Worm (Caenorhabditis elegans) whole organism, young adult: ENCODE measurements around the gene chw-1.
A peak's percentile ranks its signal among the peaks of the same experiment; 100 is the strongest.

Source experiments
- F10E7.11 ChIP-seq: sonication (generic microtip); optimal IDR thresholded peaks from 2 replicates; lab custom pipeline; 2017; ENCODE audit warnings: mild to moderate bottlenecking, missing genetic modification characterization, moderate library complexity, missing compliant biosample characterization
- F33H1.4 ChIP-seq: fragments of 200-800 bp; sonication (Bioruptor generic); IDR thresholded peaks from 2 replicates; pipeline ENCODE4 v1.3.6; 2022; ENCODE audit warnings: missing genetic modification reagents, missing genetic modification characterization, missing compliant biosample characterization
- Y53F4B.3 ChIP-seq: fragments of 200-800 bp; sonication (Bioruptor generic); IDR thresholded peaks from 2 replicates; pipeline ENCODE4 v1.3.6; 2022; ENCODE audit warnings: missing genetic modification reagents, missing genetic modification characterization, missing compliant biosample characterization
- Y67H2A.10 ChIP-seq: fragments of 200-800 bp; sonication (Bioruptor generic); conservative IDR thresholded peaks from 2 replicates; pipeline ENCODE4 v1.3.6; 2022; ENCODE audit warnings: missing genetic modification reagents, missing genetic modification characterization, missing compliant biosample characterization
- Y95B8A.8 ChIP-seq: fragments of 200-800 bp; sonication (Bioruptor generic); IDR thresholded peaks from 2 replicates; pipeline ENCODE4 v1.3.6; 2022; ENCODE audit warnings: missing genetic modification reagents, missing genetic modification characterization, missing compliant biosample characterization
- atf-7 ChIP-seq: sonication (generic microtip); optimal IDR thresholded peaks from 2 replicates; lab custom pipeline; 2017; ENCODE audit warnings: mild to moderate bottlenecking, missing genetic modification characterization, missing compliant biosample characterization
- attf-6 ChIP-seq: fragments of 200-800 bp; sonication (Bioruptor generic); IDR thresholded peaks from 2 replicates; pipeline ENCODE4 v1.3.6; 2022; ENCODE audit warnings: missing genetic modification reagents, missing genetic modification characterization, missing compliant biosample characterization
- bed-2 ChIP-seq: fragments of 200-800 bp; sonication (Bioruptor generic); IDR thresholded peaks from 2 replicates; pipeline ENCODE4 v1.3.6; 2022; ENCODE audit warnings: missing genetic modification reagents, missing genetic modification characterization, missing compliant biosample characterization
- ccch-3 ChIP-seq: fragments of 200-800 bp; sonication (Bioruptor generic); optimal IDR thresholded peaks from 2 replicates; lab custom pipeline; 2018; ENCODE audit warnings: mild to moderate bottlenecking, missing genetic modification characterization, missing compliant biosample characterization
- chd-7 ChIP-seq: sonication (generic microtip); optimal IDR thresholded peaks from 2 replicates; lab custom pipeline; 2016; ENCODE audit warnings: mild to moderate bottlenecking, missing genetic modification characterization, moderate library complexity, missing compliant biosample characterization
- die-1 ChIP-seq: sonication (generic microtip); optimal IDR thresholded peaks from 2 replicates; lab custom pipeline; 2016; ENCODE audit warnings: missing genotype, mild to moderate bottlenecking, missing genetic modification characterization, missing compliant biosample characterization
- dox-1 ChIP-seq: fragments of 200-800 bp; sonication (Bioruptor generic); IDR thresholded peaks from 2 replicates; pipeline ENCODE4 v1.3.6; 2022; ENCODE audit warnings: missing genetic modification reagents, missing genetic modification characterization, missing compliant biosample characterization
- egrh-3 ChIP-seq: fragments of 200-800 bp; sonication (Bioruptor generic); IDR thresholded peaks from 2 replicates; pipeline ENCODE4 v1.3.6; 2022; ENCODE audit warnings: missing genetic modification reagents, missing genetic modification characterization, missing compliant biosample characterization
- ekl-4 ChIP-seq: fragments of 200-800 bp; sonication (Bioruptor generic); IDR thresholded peaks from 2 replicates; pipeline ENCODE4 v1.3.6; 2022; ENCODE audit warnings: missing genetic modification reagents, missing genetic modification characterization, missing compliant biosample characterization
- ets-4 ChIP-seq: fragments of 200-800 bp; sonication (Bioruptor generic); optimal IDR thresholded peaks from 2 replicates; lab custom pipeline; 2018; ENCODE audit warnings: mild to moderate bottlenecking, missing genetic modification characterization, missing compliant biosample characterization
- hlh-12 ChIP-seq: sonication (generic microtip); optimal IDR thresholded peaks from 2 replicates; lab custom pipeline; 2016; ENCODE audit warnings: missing genetic modification characterization, missing compliant biosample characterization
- hmg-1.2 ChIP-seq: fragments of 200-800 bp; sonication (Bioruptor generic); IDR thresholded peaks from 2 replicates; pipeline ENCODE4 v1.3.6; 2022; ENCODE audit warnings: missing genetic modification reagents, missing genetic modification characterization, missing compliant biosample characterization
- hrde-1 ChIP-seq: sonication (generic microtip); optimal IDR thresholded peaks from 2 replicates; lab custom pipeline; 2016; ENCODE audit warnings: missing genetic modification characterization, mild to moderate bottlenecking, missing compliant biosample characterization, moderate library complexity, missing genotype, missing genetic modification reagents, borderline replicate concordance
- let-607 ChIP-seq, 2 experiments: fragments of 200-800 bp in 1 of 2; sonication (Bioruptor generic) in 1 of 2; sonication (generic microtip) in 1 of 2; optimal IDR thresholded peaks; 2 replicates each; lab custom pipeline; 2016 to 2018; ENCODE audit warnings: mild to moderate bottlenecking in 2 of 2, missing compliant biosample characterization in 2 of 2, missing genetic modification characterization in 2 of 2, moderate library complexity in 2 of 2, missing genotype in 1 of 2
- lin-40 ChIP-seq: sonication (generic microtip); optimal IDR thresholded peaks from 2 replicates; lab custom pipeline; 2016; ENCODE audit warnings: missing genetic modification characterization, mild to moderate bottlenecking, missing compliant biosample characterization, missing genotype, missing genetic modification reagents
- lin-54 ChIP-seq: fragments of 200-800 bp; sonication (Bioruptor generic); optimal IDR thresholded peaks from 2 replicates; lab custom pipeline; 2018; ENCODE audit warnings: mild to moderate bottlenecking, missing genetic modification characterization, missing compliant biosample characterization
- lsl-1 ChIP-seq: fragments of 200-800 bp; sonication (Bioruptor generic); optimal IDR thresholded peaks from 2 replicates; lab custom pipeline; 2018; ENCODE audit warnings: mild to moderate bottlenecking, missing genetic modification characterization, moderate library complexity, missing compliant biosample characterization
- madf-3 ChIP-seq: fragments of 200-800 bp; sonication (Bioruptor generic); IDR thresholded peaks from 2 replicates; pipeline ENCODE4 v1.3.6; 2022; ENCODE audit warnings: missing genetic modification reagents, missing genetic modification characterization, missing compliant biosample characterization
- mcd-1 ChIP-seq: fragments of 200-800 bp; sonication (Bioruptor generic); IDR thresholded peaks from 2 replicates; pipeline ENCODE4 v1.3.6; 2022; ENCODE audit warnings: missing genetic modification reagents, missing genetic modification characterization, missing compliant biosample characterization
- nhr-80 ChIP-seq: sonication (generic microtip); optimal IDR thresholded peaks from 2 replicates; lab custom pipeline; 2016; ENCODE audit warnings: missing genetic modification characterization, missing compliant biosample characterization
- nhr-90 ChIP-seq: sonication (generic microtip); optimal IDR thresholded peaks from 2 replicates; lab custom pipeline; 2016; ENCODE audit warnings: missing genotype, mild to moderate bottlenecking, missing genetic modification characterization, missing compliant biosample characterization
- pbrm-1 ChIP-seq: fragments of 200-800 bp; sonication (Bioruptor generic); IDR thresholded peaks from 2 replicates; pipeline ENCODE4 v1.3.6; 2022; ENCODE audit warnings: missing genetic modification reagents, missing genetic modification characterization, missing compliant biosample characterization
- pha-4 ChIP-seq: fragments of 150-350 bp; sonication (generic microtip); optimal IDR thresholded peaks from 2 replicates; lab custom pipeline; 2014; ENCODE audit warnings: missing biosample characterization, missing genetic modification reagents, missing genetic modification characterization
- rec-8 ChIP-seq, 2 experiments: sonication (generic microtip); optimal IDR thresholded peaks; 2 replicates each; lab custom pipeline; 2016; ENCODE audit warnings: mild to moderate bottlenecking in 2 of 2, missing genetic modification characterization in 2 of 2, missing genetic modification reagents in 2 of 2, missing genotype in 2 of 2, missing biosample characterization in 1 of 2, missing compliant biosample characterization in 1 of 2, moderate library complexity in 1 of 2
- snpc-1.3 ChIP-seq: sonication (generic microtip); optimal IDR thresholded peaks from 2 replicates; lab custom pipeline; 2017; ENCODE audit warnings: missing genetic modification characterization, mild to moderate bottlenecking, missing compliant biosample characterization, antibody characterized with exemption, moderate library complexity, missing genotype, missing genetic modification reagents; ENCODE audit not compliant: insufficient read depth
- unc-62 ChIP-seq: fragments of 150-350 bp; optimal IDR thresholded peaks from 2 replicates; lab custom pipeline; 2014; ENCODE audit warnings: missing biosample characterization, missing genetic modification reagents, missing genetic modification characterization
- zfh-2 ChIP-seq: fragments of 200-800 bp; sonication (Bioruptor generic); conservative IDR thresholded peaks from 2 replicates; pipeline ENCODE4 v1.3.6; 2022; ENCODE audit warnings: missing genetic modification reagents, missing genetic modification characterization, missing compliant biosample characterization

Gene chw-1

ce11 chrV:10428608-10429007 is 33.5 kb upstream of the chw-1 start, which contains the start of gene tag-314:
Gene tag-314 (minus strand): TSS chrV:10428708.
- TF ChIP-seq lin-40 (tag; lab: Kevin White, UChicago), result no peak

ce11 chrV:10432607-10433006 is 29.5 kb upstream of the chw-1 start:
- TF ChIP-seq nhr-80 (tag; lab: Kevin White, UChicago) (peak; percentile 87), dox-1 (GFP tag; lab: Robert Waterston, UW) (peak; percentile 32; the same call in 1 of the 2 replicates), hmg-1.2 (no peak), ets-4 (GFP tag; lab: Kevin White, UChicago) (peak; percentile 82), lsl-1 (GFP tag; lab: Kevin White, UChicago) (no peak), rec-8 (tag; optimal IDR thresholded peaks at IDR 0.05; lab: Kevin White, UChicago) (no peak), atf-7 (tag; lab: Kevin White, UChicago) (no peak), lin-54 (GFP tag; lab: Kevin White, UChicago) (no peak)
- TF ChIP-seq, all 124 proteins: peak for 3

- no peak for TF ChIP-seq ccch-3
- TF ChIP-seq nhr-80 (tag; lab: Kevin White, UChicago), result peak; percentile 47
- TF ChIP-seq dox-1 (GFP tag; lab: Robert Waterston, UW), result no peak
- no peak for TF ChIP-seq nhr-90 (tag; lab: Kevin White, UChicago)
- no peak for TF ChIP-seq F10E7.11 (tag; lab: Kevin White, UChicago)
Observed at ce11 chrV:10433721-10434120, 28.4 kb upstream of the chw-1 start, which contains the start of gene Y32F6A.4. Gene Y32F6A.4 (minus strand): TSS chrV:10434067.

- TF ChIP-seq die-1 (tag; lab: Kevin White, UChicago), result no peak
- TF ChIP-seq mcd-1, result no peak
- no peak for TF ChIP-seq chd-7 (tag; lab: Kevin White, UChicago)
- peak; percentile 44 for TF ChIP-seq nhr-80 (tag; lab: Kevin White, UChicago)
- no peak for TF ChIP-seq attf-6 (GFP tag; lab: Robert Waterston, UW)
- no peak for TF ChIP-seq unc-62 (GFP tag; lab: Kevin White, UChicago)
- peak in 1 of 2 experiments; percentile 35 for TF ChIP-seq let-607 (tag; optimal IDR thresholded peaks at IDR 0.05; lab: Kevin White, UChicago)
- no peak for TF ChIP-seq Y67H2A.10 (GFP tag; lab: Robert Waterston, UW)
- no peak for TF ChIP-seq snpc-1.3 (tag; lab: Kevin White, UChicago)
- no peak for TF ChIP-seq ekl-4 (GFP tag; lab: Robert Waterston, UW)
- TF ChIP-seq bed-2 (GFP tag; lab: Robert Waterston, UW), result no peak
- TF ChIP-seq zfh-2 (GFP tag; lab: Robert Waterston, UW), result no peak
Observed at ce11 chrV:10435198-10435597, 26.9 kb upstream of the chw-1 start.

ce11 chrV:10436612-10437011 is 25.5 kb upstream of the chw-1 start, which contains the start of gene set-22:
Gene set-22 (plus strand): TSS chrV:10436912.
- TF ChIP-seq hrde-1 (tag; lab: Kevin White, UChicago), result no peak
- TF ChIP-seq hlh-12 (tag; lab: Kevin White, UChicago), result no peak
- TF ChIP-seq egrh-3 (GFP tag; lab: Robert Waterston, UW), result no peak
- TF ChIP-seq Y53F4B.3 (GFP tag; lab: Robert Waterston, UW), result no peak
- TF ChIP-seq pbrm-1, result no peak
- TF ChIP-seq pha-4 (tag; lab: Kevin White, UChicago), result no peak
- no peak for TF ChIP-seq madf-3 (GFP tag; lab: Robert Waterston, UW)
- no peak for TF ChIP-seq Y95B8A.8 (GFP tag; lab: Robert Waterston, UW)
- peak; percentile 18; the same call in 1 of the 2 replicates for TF ChIP-seq F33H1.4 (GFP tag; lab: Robert Waterston, UW)
- peak; percentile 81 for TF ChIP-seq lsl-1 (GFP tag; lab: Kevin White, UChicago)
